Worm (Caenorhabditis elegans): ENCODE results near the gene fipr-12.

The fipr-12 gene

ce11 chrV:9974264-9974663, 31.1 kb downstream of the fipr-12 start:
- TF ChIP-seq pqm-1 (tag; optimal IDR thresholded peaks at IDR 0.05), result no peak
- TF ChIP-seq elt-1 (tag; optimal IDR thresholded peaks at IDR 0.05), result no peak
- peak; percentile 1 for TF ChIP-seq lin-39 (tag; optimal IDR thresholded peaks at IDR 0.05)
- TF ChIP-seq nhr-43 (tag; optimal IDR thresholded peaks at IDR 0.05; ENCODE audit: poor library complexity, severe bottlenecking), result no peak
- no peak for TF ChIP-seq ceh-82 (tag; optimal IDR thresholded peaks at IDR 0.05)
- TF ChIP-seq ceh-9 (tag; optimal IDR thresholded peaks at IDR 0.05), result no peak
- TF ChIP-seq ztf-4 (tag; optimal IDR thresholded peaks at IDR 0.05), result no peak
- no peak for TF ChIP-seq unc-39 (tag; optimal IDR thresholded peaks at IDR 0.05)
- TF ChIP-seq unc-62 (GFP tag; optimal IDR thresholded peaks at IDR 0.05), result no peak
- TF ChIP-seq fkh-10 (GFP tag; optimal IDR thresholded peaks at IDR 0.05), result peak; percentile 72
- no peak for TF ChIP-seq nhr-12 (tag; optimal IDR thresholded peaks at IDR 0.05)
- TF ChIP-seq elt-3 (tag; optimal IDR thresholded peaks at IDR 0.05), result no peak
- TF ChIP-seq daf-12 (tag; optimal IDR thresholded peaks at IDR 0.05), result no peak
- TF ChIP-seq R02D3.7 (tag; optimal IDR thresholded peaks at IDR 0.05), result no peak
- no peak for TF ChIP-seq tbx-2 (tag; optimal IDR thresholded peaks at IDR 0.05)
- TF ChIP-seq ZK546.5 (tag; optimal IDR thresholded peaks at IDR 0.05), result no peak
- TF ChIP-seq nfya-1 (tag; optimal IDR thresholded peaks at IDR 0.05; ENCODE audit: insufficient read depth), result peak; percentile 46

DNA sequence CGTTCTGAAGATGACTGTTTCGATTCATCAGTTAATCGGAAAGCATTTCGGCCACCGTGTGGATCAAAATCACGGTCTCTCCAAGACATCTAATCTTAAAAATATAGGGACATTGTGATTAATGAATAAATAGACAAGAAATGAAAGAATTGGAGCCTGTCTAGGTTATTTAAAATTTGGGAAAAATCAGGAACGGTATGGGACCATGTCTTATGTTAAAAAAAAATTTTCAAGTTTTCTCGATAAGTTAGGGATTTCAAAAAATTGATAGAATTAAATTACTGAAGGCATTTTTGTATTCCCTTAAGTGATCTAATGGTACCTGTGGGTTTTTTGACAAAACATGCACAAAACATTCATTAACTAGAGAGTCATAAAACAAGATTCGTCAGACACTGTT, 33.0 kb downstream of the fipr-12 start, which contains the start of gene unc-41:
Gene unc-41 (minus strand): TSS at position 101 of the 400 bp plus-strand sequence.
- TF ChIP-seq jun-1 (tag; optimal IDR thresholded peaks at IDR 0.05) (no peak), ceh-9 (tag; optimal IDR thresholded peaks at IDR 0.05) (no peak), aly-2 (tag; optimal IDR thresholded peaks at IDR 0.05) (no peak)

DNA sequence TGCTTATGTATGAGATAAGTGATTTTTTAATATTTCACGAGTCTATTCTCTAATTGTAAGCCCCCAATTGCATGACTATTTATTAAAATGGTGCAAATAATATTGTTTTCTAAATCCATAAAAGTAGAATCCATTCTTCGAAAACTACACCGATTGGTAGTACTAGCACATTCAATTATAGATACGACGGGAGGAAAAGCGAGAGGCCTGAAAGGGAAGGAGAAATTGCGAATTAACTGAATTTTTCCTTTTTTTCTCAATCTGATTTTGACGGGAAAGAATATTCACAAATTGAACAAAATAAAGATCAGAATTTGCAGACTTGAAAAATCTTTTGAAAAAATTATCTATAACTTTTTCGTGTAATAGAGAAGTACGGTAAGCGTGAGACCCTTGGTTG, 34.1 kb downstream of the fipr-12 start:
- TF ChIP-seq egl-27 (tag; optimal IDR thresholded peaks at IDR 0.05), result no peak
- no peak for TF ChIP-seq nhr-25 (tag; optimal IDR thresholded peaks at IDR 0.05)
- no peak for TF ChIP-seq lin-15B (tag; optimal IDR thresholded peaks at IDR 0.05)
- TF ChIP-seq nhr-237 (tag; optimal IDR thresholded peaks at IDR 0.05), result no peak
- peak; percentile 62 for TF ChIP-seq fkh-10 (GFP tag; optimal IDR thresholded peaks at IDR 0.05)
- TF ChIP-seq ZK546.5 (tag; optimal IDR thresholded peaks at IDR 0.05), result no peak
- TF ChIP-seq elt-3 (tag; optimal IDR thresholded peaks at IDR 0.05), result no peak
- no peak for TF ChIP-seq nhr-67 (tag; optimal IDR thresholded peaks at IDR 0.05)
- TF ChIP-seq nhr-23 (tag; optimal IDR thresholded peaks at IDR 0.05), result no peak

DNA sequence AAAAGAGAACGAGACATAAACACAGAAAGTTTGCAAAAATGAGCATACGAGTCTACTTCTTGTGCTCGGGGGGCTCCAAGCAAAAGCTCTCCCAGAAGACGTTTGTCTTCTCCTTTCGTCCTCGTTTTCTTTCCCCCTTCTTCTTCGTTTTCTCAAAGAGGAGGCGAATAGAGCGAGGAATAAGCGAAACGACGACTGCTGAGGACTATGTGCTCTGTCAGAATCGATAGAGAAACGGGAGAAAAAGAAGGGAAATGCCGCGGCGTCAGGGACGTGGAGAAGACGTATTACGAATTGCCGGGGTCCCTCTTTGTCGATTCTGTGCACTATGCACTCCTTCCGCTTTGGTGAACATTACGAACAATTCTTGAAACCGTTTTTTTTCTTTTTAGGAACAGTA, 35.3 kb downstream of the fipr-12 start:
- TF ChIP-seq skn-1 (tag; optimal IDR thresholded peaks at IDR 0.05), result no peak
- peak; percentile 59 for TF ChIP-seq lin-39 (tag; optimal IDR thresholded peaks at IDR 0.05)
- no peak for TF ChIP-seq elt-3 (tag; optimal IDR thresholded peaks at IDR 0.05)
- TF ChIP-seq hmg-11 (tag; optimal IDR thresholded peaks at IDR 0.05), result peak; percentile 48
- TF ChIP-seq snpc-4 (tag; optimal IDR thresholded peaks at IDR 0.05), result peak; percentile 5
- no peak for TF ChIP-seq R02D3.7 (tag; optimal IDR thresholded peaks at IDR 0.05)
- peak; percentile 60 for TF ChIP-seq nfya-1 (tag; optimal IDR thresholded peaks at IDR 0.05; ENCODE audit: insufficient read depth)
- TF ChIP-seq daf-12 (tag; optimal IDR thresholded peaks at IDR 0.05), result no peak

ce11 chrV:9980731-9981483, 37.8 kb downstream of the fipr-12 start, which contains the start of the genes ruvb-1 and tofu-1:
TSS of gene ruvb-1 (minus strand) at chrV:9980802.
TSS of gene tofu-1 (plus strand) at chrV:9981147.
- TF ChIP-seq nhr-25 (tag; optimal IDR thresholded peaks at IDR 0.05) (peak; percentile 56), tbx-2 (tag; optimal IDR thresholded peaks at IDR 0.05) (peak; percentile 48), hmg-11 (tag; optimal IDR thresholded peaks at IDR 0.05) (peak; percentile 53), lin-39 (tag; optimal IDR thresholded peaks at IDR 0.05) (peak; percentile 31), ceh-28 (tag; optimal IDR thresholded peaks at IDR 0.05) (peak; percentile 43), nfya-1 (tag; optimal IDR thresholded peaks at IDR 0.05; ENCODE audit: insufficient read depth) (peak; percentile 59), nhr-43 (tag; optimal IDR thresholded peaks at IDR 0.05; ENCODE audit: poor library complexity, severe bottlenecking) (peak; percentile 70), elt-2 (tag; optimal IDR thresholded peaks at IDR 0.05) (peak; percentile 47), R02D3.7 (tag; optimal IDR thresholded peaks at IDR 0.05) (peak; percentile 19), nhr-23 (tag; optimal IDR thresholded peaks at IDR 0.05) (peak; percentile 75), lin-15B (tag; optimal IDR thresholded peaks at IDR 0.05) (peak; percentile 47), lsy-12 (tag; optimal IDR thresholded peaks at IDR 0.05) (peak; percentile 43)
